Worm (Caenorhabditis elegans) whole organism, L4 larva: ENCODE data around the gene dyf-17.

Source experiments
- ZK337.2 ChIP-seq: fragments of 200-800 bp; sonication (Bioruptor generic); IDR thresholded peaks from 2 replicates; pipeline ENCODE4 v1.3.6; 2022; ENCODE audit warnings: missing genetic modification reagents, missing genetic modification characterization, missing compliant biosample characterization
- aha-1 ChIP-seq: fragments of 150-350 bp; peaks from one replicate; lab custom pipeline; 2014; ENCODE audit warnings: missing biosample characterization, missing genetic modification characterization
- ceh-62 ChIP-seq: sonication (generic microtip); optimal IDR thresholded peaks from 2 replicates; lab custom pipeline; 2017; ENCODE audit warnings: missing biosample characterization, missing genetic modification characterization
- ceh-82 ChIP-seq: sonication (generic microtip); optimal IDR thresholded peaks from 2 replicates; lab custom pipeline; 2017; ENCODE audit warnings: missing biosample characterization, missing genetic modification characterization
- ces-1 ChIP-seq: fragments of 150-350 bp; sonication (generic microtip); optimal IDR thresholded peaks from 4 replicates; lab custom pipeline; 2014; ENCODE audit warnings: missing biosample characterization, missing genetic modification reagents, missing genetic modification characterization
- egl-27 ChIP-seq: sonication (generic microtip); optimal IDR thresholded peaks from 3 replicates; lab custom pipeline; 2017; ENCODE audit warnings: missing biosample characterization, missing genetic modification reagents, missing genetic modification characterization
- mdt-29 ChIP-seq: fragments of 200-800 bp; sonication (Bioruptor generic); IDR thresholded peaks from 2 replicates; pipeline ENCODE4 v1.3.6; 2022; ENCODE audit warnings: missing genetic modification reagents, missing genetic modification characterization, missing compliant biosample characterization
- mxl-2 ChIP-seq: fragments of 200-800 bp; sonication (Bioruptor generic); conservative IDR thresholded peaks from 2 replicates; pipeline ENCODE4 v1.3.6; 2022; ENCODE audit warnings: missing genetic modification reagents, missing genetic modification characterization, missing compliant biosample characterization
- nhr-237 ChIP-seq: sonication (generic microtip); optimal IDR thresholded peaks from 2 replicates; lab custom pipeline; 2017; ENCODE audit warnings: missing biosample characterization, missing genetic modification characterization

ce11 chrV:19125253-19125652, 2.1 kb upstream of the dyf-17 start:
- no peak for TF ChIP-seq ces-1 (GFP tag; lab: Kevin White, UChicago)
- no peak for TF ChIP-seq mxl-2 (GFP tag; lab: Robert Waterston, UW)
- TF ChIP-seq ceh-62: no peak
- TF ChIP-seq ceh-82 (tag; lab: Kevin White, UChicago): no peak
- TF ChIP-seq nhr-237 (tag; lab: Kevin White, UChicago): no peak
- TF ChIP-seq aha-1 (tag; lab: Kevin White, UChicago): no peak
- TF ChIP-seq egl-27 (tag; lab: Kevin White, UChicago): no peak
- TF ChIP-seq mdt-29 (GFP tag; lab: Robert Waterston, UW): no peak
- TF ChIP-seq ZK337.2 (GFP tag; lab: Robert Waterston, UW): no peak
